Fruit fly (Drosophila melanogaster): ENCODE results near the gene CG4278.

CG4278 gene

dm6 chr2L:16317131-16317530 is 9.7 kb upstream of the CG4278 start:
- TF ChIP-seq fd85E (GFP tag; optimal IDR thresholded peaks at IDR 0.05) (no peak), CG32006 (GFP tag; optimal IDR thresholded peaks at IDR 0.05) (no peak), fkh (GFP tag; optimal IDR thresholded peaks at IDR 0.05) (peak; percentile 50), CG6163 (GFP tag; IDR thresholded peaks at IDR 0.05) (no peak)

- no peak for TF ChIP-seq Gug (GFP tag; IDR thresholded peaks at IDR 0.05)
- no peak for TF ChIP-seq CG4318 (GFP tag; optimal IDR thresholded peaks at IDR 0.05)
- no peak for TF ChIP-seq CG32006 (GFP tag; optimal IDR thresholded peaks at IDR 0.05)
- TF ChIP-seq fkh (GFP tag; optimal IDR thresholded peaks at IDR 0.05) = peak; percentile 48
- no peak for TF ChIP-seq CG6163 (GFP tag; IDR thresholded peaks at IDR 0.05)
- TF ChIP-seq CG9139 (GFP tag; optimal IDR thresholded peaks at IDR 0.05) = no peak
- 0 out of 3 replicates have a peak, but pooled peaks have one; percentile 15 for TF ChIP-seq eg (GFP tag; IDR thresholded peaks at IDR 0.05)
- no peak for TF ChIP-seq Blimp-1 (GFP tag; optimal IDR thresholded peaks at IDR 0.05)
- no peak for TF ChIP-seq fd59A (GFP tag; optimal IDR thresholded peaks at IDR 0.05)
- TF ChIP-seq ss (GFP tag; optimal IDR thresholded peaks at IDR 0.05) = no peak
- peak; percentile 54 for TF ChIP-seq Eip78C (GFP tag)
- TF ChIP-seq Ets21C (GFP tag; optimal IDR thresholded peaks at IDR 0.05) = no peak
- TF ChIP-seq lz (GFP tag; optimal IDR thresholded peaks at IDR 0.05) = no peak
- no peak for TF ChIP-seq CG16779 (tag; optimal IDR thresholded peaks at IDR 0.05)
- TF ChIP-seq spab (GFP tag; optimal IDR thresholded peaks at IDR 0.05) = no peak
Observed at dm6 chr2L:16317777-16318610, 8.9 kb upstream of the CG4278 start.

- TF ChIP-seq svp (GFP tag) (peak; percentile 75), CG16779 (tag; optimal IDR thresholded peaks at IDR 0.05) (peak; percentile 3), Smox (GFP tag; optimal IDR thresholded peaks at IDR 0.05) (no peak), vri (GFP tag; optimal IDR thresholded peaks at IDR 0.05) (peak; percentile 67), fkh (GFP tag; optimal IDR thresholded peaks at IDR 0.05) (peak; percentile 38), Hr4 (GFP tag; optimal IDR thresholded peaks at IDR 0.05) (no peak), CG3032 (tag; optimal IDR thresholded peaks at IDR 0.05) (no peak)
Observed at dm6 chr2L:16319743-16320142, 7.1 kb upstream of the CG4278 start.

- TF ChIP-seq ss (GFP tag; optimal IDR thresholded peaks at IDR 0.05) (peak in 1 of 2 experiments; percentile 59), Eip78C (GFP tag) (no peak)
Observed at dm6 chr2L:16320428-16320827, 6.4 kb upstream of the CG4278 start.

dm6 chr2L:16321209-16321608 is 5.7 kb upstream of the CG4278 start:
- TF ChIP-seq dsx (GFP tag; optimal IDR thresholded peaks at IDR 0.05; ENCODE audit: poor library complexity, severe bottlenecking) = peak; percentile 18
- no peak for TF ChIP-seq svp (GFP tag)

dm6 chr2L:16321872-16322631 is 4.8 kb upstream of the CG4278 start:
- TF ChIP-seq net (GFP tag; optimal IDR thresholded peaks at IDR 0.05) = no peak
- TF ChIP-seq CG7368 (GFP tag; optimal IDR thresholded peaks at IDR 0.05) = no peak
- TF ChIP-seq vri (GFP tag; optimal IDR thresholded peaks at IDR 0.05) = peak; percentile 10
- TF ChIP-seq CG11762 (GFP tag; optimal IDR thresholded peaks at IDR 0.05; ENCODE audit: insufficient read depth) = no peak
- peak; percentile 55 for TF ChIP-seq Eip78C (GFP tag)
- peak; percentile 0 for TF ChIP-seq svp (GFP tag)
- no peak for TF ChIP-seq CG11902 (GFP tag; optimal IDR thresholded peaks at IDR 0.05)
- TF ChIP-seq CG6163 (GFP tag; IDR thresholded peaks at IDR 0.05) = no peak
- TF ChIP-seq CG3919 (GFP tag; optimal IDR thresholded peaks at IDR 0.05) = no peak
- no peak for TF ChIP-seq CG6792 (GFP tag; optimal IDR thresholded peaks at IDR 0.05)
- no peak for TF ChIP-seq Blimp-1 (GFP tag; optimal IDR thresholded peaks at IDR 0.05)
- no peak for TF ChIP-seq Lpt (GFP tag; optimal IDR thresholded peaks at IDR 0.05)

Data from whole organism, prepupa.